Worm (Caenorhabditis elegans): ENCODE measurements around the gene rpl-21.

DNA sequence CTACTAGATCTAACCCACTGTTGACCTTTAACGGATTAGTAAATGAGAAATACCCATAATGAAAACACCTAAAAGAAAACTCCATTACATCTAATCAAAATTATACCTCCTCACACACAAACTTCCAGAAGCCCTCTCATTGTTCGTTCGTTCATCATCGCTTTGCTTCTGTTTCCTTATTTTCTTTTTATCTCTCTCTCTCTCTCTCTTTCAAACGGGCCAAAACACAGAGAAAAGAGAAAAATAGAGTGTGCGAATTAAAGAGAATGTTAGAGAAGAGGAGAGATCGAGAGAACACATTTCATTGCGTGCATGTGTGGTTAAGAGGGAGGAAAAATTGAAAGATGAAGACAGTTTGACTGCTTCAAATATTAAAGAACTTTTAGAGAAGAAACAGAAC lies 5.7 kb downstream of the rpl-21 start:
- TF ChIP-seq ceh-9 (tag; optimal IDR thresholded peaks at IDR 0.05), result no peak
- no peak for TF ChIP-seq nhr-237 (tag; optimal IDR thresholded peaks at IDR 0.05)
- no peak for TF ChIP-seq unc-62 (GFP tag; optimal IDR thresholded peaks at IDR 0.05)
- no peak for TF ChIP-seq ceh-82 (tag; optimal IDR thresholded peaks at IDR 0.05)
- TF ChIP-seq lin-15B (tag; optimal IDR thresholded peaks at IDR 0.05), result peak; percentile 37
- no peak for TF ChIP-seq nhr-77 (tag; optimal IDR thresholded peaks at IDR 0.05)
- peak; percentile 65 for TF ChIP-seq skn-1 (tag; optimal IDR thresholded peaks at IDR 0.05)
- peak; percentile 38 for TF ChIP-seq snpc-4 (tag; optimal IDR thresholded peaks at IDR 0.05)
- no peak for TF ChIP-seq nhr-12 (tag; optimal IDR thresholded peaks at IDR 0.05)
- TF ChIP-seq fkh-2 (tag; optimal IDR thresholded peaks at IDR 0.05), result no peak
- no peak for TF ChIP-seq aly-2 (tag; optimal IDR thresholded peaks at IDR 0.05)
